Worm (Caenorhabditis elegans): Measurements from ENCODE around the gene dao-2.

The dao-2 gene

DNA sequence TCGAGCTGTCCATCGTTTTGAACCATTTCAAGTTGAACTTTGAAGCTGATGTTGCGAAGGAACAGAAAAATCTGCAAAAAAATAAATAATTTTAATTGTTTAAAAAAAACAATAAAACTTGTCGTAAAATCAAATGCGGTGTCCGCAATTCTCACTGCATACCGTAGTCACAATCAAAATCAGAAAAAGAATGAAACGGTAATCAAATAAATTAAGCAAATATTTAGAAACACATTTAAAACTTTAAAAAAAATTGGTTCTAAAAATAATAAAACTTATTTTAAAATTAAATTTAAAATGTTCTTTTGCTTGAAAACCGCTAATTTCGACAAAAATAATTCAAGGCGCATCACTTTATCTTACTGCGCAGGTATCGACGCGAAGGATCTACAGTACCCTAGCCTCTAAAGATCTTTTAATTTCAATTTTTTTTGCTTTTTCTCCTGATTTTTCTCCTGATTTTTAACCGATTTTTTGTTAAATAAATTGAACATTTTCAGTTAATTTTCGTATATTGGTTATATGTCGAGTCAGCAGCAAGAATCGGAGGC is 39.6 kb upstream of the dao-2 start, which contains the start of the genes B0304.4 and B0304.2:
Gene B0304.4, minus strand, starts transcription at position 101 of the 551 bp plus-strand sequence.
Gene B0304.2, plus strand, starts transcription at position 501 of the 551 bp plus-strand sequence.
- TF ChIP-seq ztf-4 (tag; optimal IDR thresholded peaks at IDR 0.05) (no peak), ceh-9 (tag; optimal IDR thresholded peaks at IDR 0.05) (no peak), ceh-28 (tag; optimal IDR thresholded peaks at IDR 0.05) (no peak), zag-1 (tag; optimal IDR thresholded peaks at IDR 0.05) (no peak), nhr-237 (tag; optimal IDR thresholded peaks at IDR 0.05) (no peak), skn-1 (tag; optimal IDR thresholded peaks at IDR 0.05) (no peak), ztf-11 (tag; optimal IDR thresholded peaks at IDR 0.05) (no peak), fos-1 (tag; optimal IDR thresholded peaks at IDR 0.05) (no peak), daf-12 (tag; optimal IDR thresholded peaks at IDR 0.05) (no peak), nhr-23 (tag; optimal IDR thresholded peaks at IDR 0.05) (no peak), ceh-82 (tag; optimal IDR thresholded peaks at IDR 0.05) (no peak), nhr-25 (tag; optimal IDR thresholded peaks at IDR 0.05) (no peak), lsy-12 (tag; optimal IDR thresholded peaks at IDR 0.05) (no peak), mml-1 (tag; optimal IDR thresholded peaks at IDR 0.05) (no peak), unc-39 (tag; optimal IDR thresholded peaks at IDR 0.05) (no peak)

DNA sequence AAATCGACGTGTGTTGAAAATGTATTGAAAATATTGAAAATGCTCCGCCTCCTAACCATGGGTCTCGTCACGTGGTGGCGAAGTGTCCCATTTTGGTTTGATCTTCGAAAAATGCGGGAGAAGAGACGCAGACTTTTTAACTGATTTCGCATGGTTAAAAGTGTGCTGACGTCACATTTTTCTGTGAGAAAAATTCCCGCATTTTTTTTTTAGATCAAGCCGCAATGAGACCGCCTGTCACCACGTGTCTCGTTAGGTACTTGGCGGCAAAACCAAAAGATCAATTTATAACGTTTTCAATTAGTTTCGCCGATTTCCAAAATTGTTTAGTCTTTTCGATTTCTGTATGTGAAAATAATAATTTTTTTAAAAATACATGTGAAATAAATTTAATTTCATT is 37.6 kb upstream of the dao-2 start:
- no peak for TF ChIP-seq lin-15B (tag; optimal IDR thresholded peaks at IDR 0.05)
- no peak for TF ChIP-seq zag-1 (tag; optimal IDR thresholded peaks at IDR 0.05)
- TF ChIP-seq ztf-4 (tag; optimal IDR thresholded peaks at IDR 0.05): no peak
- TF ChIP-seq skn-1 (tag; optimal IDR thresholded peaks at IDR 0.05): no peak
- TF ChIP-seq ceh-82 (tag; optimal IDR thresholded peaks at IDR 0.05): no peak
- no peak for TF ChIP-seq jun-1 (tag; optimal IDR thresholded peaks at IDR 0.05)
- no peak for TF ChIP-seq R02D3.7 (tag; optimal IDR thresholded peaks at IDR 0.05)
- TF ChIP-seq egl-5 (tag; optimal IDR thresholded peaks at IDR 0.05): no peak
- no peak for TF ChIP-seq lin-39 (tag; optimal IDR thresholded peaks at IDR 0.05)
- no peak for TF ChIP-seq egl-27 (tag; optimal IDR thresholded peaks at IDR 0.05)
- TF ChIP-seq aly-2 (tag; optimal IDR thresholded peaks at IDR 0.05): no peak
- TF ChIP-seq mml-1 (tag; optimal IDR thresholded peaks at IDR 0.05): no peak

DNA sequence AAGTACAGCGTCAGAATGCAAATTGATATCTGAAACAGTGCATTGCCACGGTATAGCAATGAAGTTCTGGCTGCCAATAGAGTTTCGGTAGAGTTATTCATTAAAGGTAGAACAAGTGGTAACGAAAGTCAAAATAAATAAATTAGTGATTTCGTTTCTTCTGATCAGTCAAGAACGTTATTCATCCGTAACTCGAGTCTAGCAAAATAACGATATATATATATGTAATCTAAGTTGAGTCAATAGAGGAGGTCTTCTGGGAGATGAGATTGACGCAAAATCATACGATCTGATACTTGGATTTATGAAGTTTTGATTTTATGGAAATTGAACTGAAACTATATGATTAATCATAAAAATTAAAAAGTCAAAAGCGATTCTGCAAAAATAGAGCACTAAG is 35.0 kb upstream of the dao-2 start, which contains the start of gene sra-35:
Gene sra-35, minus strand, starts transcription at position 101 of the 400 bp plus-strand sequence.
- TF ChIP-seq mdl-1 (tag; optimal IDR thresholded peaks at IDR 0.05) (no peak), nhr-23 (tag; optimal IDR thresholded peaks at IDR 0.05) (no peak), nhr-12 (tag; optimal IDR thresholded peaks at IDR 0.05) (no peak), lin-39 (tag; optimal IDR thresholded peaks at IDR 0.05) (no peak), nhr-237 (tag; optimal IDR thresholded peaks at IDR 0.05) (no peak), zag-1 (tag; optimal IDR thresholded peaks at IDR 0.05) (no peak), snpc-4 (tag; optimal IDR thresholded peaks at IDR 0.05) (no peak), nhr-43 (tag; optimal IDR thresholded peaks at IDR 0.05; ENCODE audit: poor library complexity, severe bottlenecking) (no peak), aly-2 (tag; optimal IDR thresholded peaks at IDR 0.05) (no peak), ceh-28 (tag; optimal IDR thresholded peaks at IDR 0.05) (no peak), egl-5 (tag; optimal IDR thresholded peaks at IDR 0.05) (no peak), mml-1 (tag; optimal IDR thresholded peaks at IDR 0.05) (no peak), ceh-82 (tag; optimal IDR thresholded peaks at IDR 0.05) (no peak), skn-1 (tag; optimal IDR thresholded peaks at IDR 0.05) (no peak), lin-15B (tag; optimal IDR thresholded peaks at IDR 0.05) (no peak), ztf-11 (tag; optimal IDR thresholded peaks at IDR 0.05) (no peak), ztf-4 (tag; optimal IDR thresholded peaks at IDR 0.05) (no peak), ceh-9 (tag; optimal IDR thresholded peaks at IDR 0.05) (no peak), eor-1 (tag; optimal IDR thresholded peaks at IDR 0.05) (no peak)

- no peak for TF ChIP-seq lsy-12 (tag; optimal IDR thresholded peaks at IDR 0.05)
These were observed 30.9 kb upstream of the dao-2 start, which contains the start of gene sra-32 for ce11 chrII:4531880-4532279. Gene sra-32, minus strand, starts transcription at chrII:4531980.

ce11 chrII:4537141-4537540 is 25.6 kb upstream of the dao-2 start, which contains the start of gene sra-33:
Gene sra-33, minus strand, starts transcription at chrII:4537241.
- TF ChIP-seq elt-1 (tag; optimal IDR thresholded peaks at IDR 0.05) (no peak), lin-15B (tag; optimal IDR thresholded peaks at IDR 0.05) (no peak), fos-1 (tag; optimal IDR thresholded peaks at IDR 0.05) (no peak), skn-1 (tag; optimal IDR thresholded peaks at IDR 0.05) (no peak), mml-1 (tag; optimal IDR thresholded peaks at IDR 0.05) (no peak), R02D3.7 (tag; optimal IDR thresholded peaks at IDR 0.05) (no peak), tbx-2 (tag; optimal IDR thresholded peaks at IDR 0.05) (no peak), mdl-1 (tag; optimal IDR thresholded peaks at IDR 0.05) (no peak), zag-1 (tag; optimal IDR thresholded peaks at IDR 0.05) (no peak)

DNA sequence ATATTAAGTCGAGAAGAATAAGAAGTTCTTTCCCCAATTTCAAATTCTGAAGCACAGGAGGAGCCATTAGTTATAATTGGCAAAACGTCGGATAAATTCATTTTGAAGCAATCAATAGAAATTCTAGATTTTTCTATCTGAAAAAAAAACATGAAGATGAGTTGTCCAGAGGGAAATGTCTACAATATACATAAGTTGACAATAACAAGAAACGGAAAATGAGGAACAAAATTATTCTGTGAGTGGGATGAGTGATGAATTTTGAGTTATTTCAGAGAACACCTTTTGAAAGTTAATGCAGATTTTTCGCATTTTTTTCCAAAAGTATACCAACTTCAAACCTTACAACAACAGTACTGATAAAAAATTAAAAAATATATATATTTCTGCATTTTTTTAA is 22.1 kb upstream of the dao-2 start, which contains the start of gene sra-36:
Gene sra-36, minus strand, starts transcription at position 101 of the 400 bp plus-strand sequence.
- TF ChIP-seq snpc-4 (tag; optimal IDR thresholded peaks at IDR 0.05) (no peak), mml-1 (tag; optimal IDR thresholded peaks at IDR 0.05) (no peak), unc-62 (GFP tag; optimal IDR thresholded peaks at IDR 0.05) (no peak), elt-1 (tag; optimal IDR thresholded peaks at IDR 0.05) (no peak), egl-27 (tag; optimal IDR thresholded peaks at IDR 0.05) (no peak), sea-2 (GFP tag; optimal IDR thresholded peaks at IDR 0.05) (no peak), tbx-2 (tag; optimal IDR thresholded peaks at IDR 0.05) (no peak)
